Worm (Caenorhabditis elegans) whole organism, L4 larva: Measurements from ENCODE around the gene sre-7.

ENCODE experiments used
- ceh-82 ChIP-seq: sonication (generic microtip); optimal IDR thresholded peaks from 2 replicates; lab custom pipeline; 2017; ENCODE audit warnings: missing biosample characterization, missing genetic modification characterization
- hlh-30 ChIP-seq: sonication (generic microtip); optimal IDR thresholded peaks from 2 replicates; lab custom pipeline; 2017; ENCODE audit warnings: antibody characterized with exemption, mild to moderate bottlenecking, missing genetic modification characterization, missing compliant biosample characterization; ENCODE audit not compliant: insufficient read depth
- php-3 ChIP-seq: fragments of 200-800 bp; sonication (Bioruptor generic); IDR thresholded peaks from 2 replicates; pipeline ENCODE4 v1.3.6; 2022; ENCODE audit warnings: missing genetic modification reagents, missing genetic modification characterization, missing compliant biosample characterization

DNA sequence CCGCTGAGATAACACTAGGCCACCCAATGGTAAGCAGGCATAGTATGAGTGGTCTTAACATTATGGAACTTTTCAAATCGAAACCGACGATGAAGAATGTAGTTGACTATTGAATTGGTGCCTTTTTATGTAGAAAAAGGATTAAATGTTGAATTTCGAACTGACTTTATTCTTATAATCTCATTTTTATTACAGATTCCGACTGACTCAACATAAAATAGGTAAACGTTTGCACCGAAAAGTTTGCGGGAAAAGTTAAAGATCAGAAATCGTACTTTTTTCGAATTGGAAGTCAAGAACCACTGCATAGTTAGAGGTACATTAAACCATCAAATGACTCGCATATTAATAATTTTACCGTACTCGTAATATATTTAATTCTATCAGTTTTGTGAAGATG, 10.2 kb downstream of the sre-7 start, which contains the start of gene K02E11.7:
- no peak for TF ChIP-seq hlh-30 (tag; lab: Kevin White, UChicago)
- TF ChIP-seq php-3 (GFP tag; lab: Robert Waterston, UW) = no peak
- TF ChIP-seq ceh-82 (tag; lab: Kevin White, UChicago) = no peak
